Worm (Caenorhabditis elegans) whole organism, L3 larva: ENCODE results near the gene Y9C9A.8.

Experiments
- ZK546.5 ChIP-seq: sonication (generic microtip); optimal IDR thresholded peaks from 2 replicates; lab custom pipeline; 2017; ENCODE audit warnings: missing biosample characterization, missing genetic modification characterization
- aly-2 ChIP-seq: fragments of 150-350 bp; optimal IDR thresholded peaks from 2 replicates; lab custom pipeline; 2014; ENCODE audit warnings: missing biosample characterization, missing genetic modification characterization
- ceh-16 ChIP-seq: sonication (generic microtip); optimal IDR thresholded peaks from 2 replicates; lab custom pipeline; 2017; ENCODE audit warnings: missing biosample characterization, missing genetic modification characterization
- ceh-28 ChIP-seq: fragments of 150-350 bp; optimal IDR thresholded peaks from 2 replicates; lab custom pipeline; 2014; ENCODE audit warnings: missing biosample characterization, missing genetic modification reagents, missing genetic modification characterization
- ceh-82 ChIP-seq: fragments of 150-350 bp; optimal IDR thresholded peaks from 2 replicates; lab custom pipeline; 2014; ENCODE audit warnings: missing biosample characterization, missing genetic modification characterization
- ceh-9 ChIP-seq: sonication (generic microtip); optimal IDR thresholded peaks from 2 replicates; lab custom pipeline; 2018; ENCODE audit warnings: missing biosample characterization, missing genetic modification characterization
- daf-12 ChIP-seq: fragments of 150-350 bp; optimal IDR thresholded peaks from 2 replicates; lab custom pipeline; 2014; ENCODE audit warnings: missing biosample characterization, missing genetic modification reagents, missing genetic modification characterization
- elt-1 ChIP-seq: fragments of 150-350 bp; optimal IDR thresholded peaks from 2 replicates; lab custom pipeline; 2014; ENCODE audit warnings: missing biosample characterization, missing genetic modification characterization
- elt-2 ChIP-seq: sonication (generic microtip); optimal IDR thresholded peaks from 2 replicates; lab custom pipeline; 2016; ENCODE audit warnings: missing genetic modification reagents, mild to moderate bottlenecking, missing genetic modification characterization, missing compliant biosample characterization
- elt-3 ChIP-seq, 3 experiments: fragments of 150-350 bp in 1 of 3; sonication (generic microtip) in 2 of 3; optimal IDR thresholded peaks; 2 replicates in 2 of 3; 4 replicates in 1 of 3; lab custom pipeline; 2014 to 2017; ENCODE audit warnings: missing biosample characterization in 3 of 3, missing genetic modification characterization in 3 of 3
- eor-1 ChIP-seq, 2 experiments: fragments of 150-350 bp; optimal IDR thresholded peaks; 2 replicates each; lab custom pipeline; 2014 to 2018; ENCODE audit warnings: missing biosample characterization in 2 of 2, missing genetic modification characterization in 2 of 2
- fkh-10 ChIP-seq: sonication (generic microtip); optimal IDR thresholded peaks from 2 replicates; lab custom pipeline; 2017; ENCODE audit warnings: missing biosample characterization, missing genetic modification reagents, missing genetic modification characterization
- fkh-2 ChIP-seq: fragments of 150-350 bp; optimal IDR thresholded peaks from 2 replicates; lab custom pipeline; 2014; ENCODE audit warnings: missing biosample characterization, missing genetic modification reagents, missing genetic modification characterization
- fos-1 ChIP-seq: fragments of 150-350 bp; optimal IDR thresholded peaks from 2 replicates; lab custom pipeline; 2014; ENCODE audit warnings: missing biosample characterization, missing genetic modification characterization
- hmg-11 ChIP-seq: sonication (generic microtip); optimal IDR thresholded peaks from 2 replicates; lab custom pipeline; 2016; ENCODE audit warnings: missing genetic modification characterization, missing compliant biosample characterization
- jun-1 ChIP-seq: fragments of 150-350 bp; optimal IDR thresholded peaks from 2 replicates; lab custom pipeline; 2014; ENCODE audit warnings: missing biosample characterization, missing genetic modification reagents, missing genetic modification characterization
- mml-1 ChIP-seq: fragments of 150-350 bp; sonication (generic microtip); optimal IDR thresholded peaks from 3 replicates; lab custom pipeline; 2014; ENCODE audit warnings: missing biosample characterization, missing genetic modification characterization
- nhr-11 ChIP-seq: fragments of 150-350 bp; optimal IDR thresholded peaks from 2 replicates; lab custom pipeline; 2014; ENCODE audit warnings: missing biosample characterization, missing genetic modification characterization
- nhr-12 ChIP-seq: fragments of 150-350 bp; optimal IDR thresholded peaks from 2 replicates; lab custom pipeline; 2014; ENCODE audit warnings: missing biosample characterization, missing genetic modification characterization
- nhr-23 ChIP-seq: fragments of 150-350 bp; optimal IDR thresholded peaks from 2 replicates; lab custom pipeline; 2014; ENCODE audit warnings: missing biosample characterization, missing genetic modification reagents, missing genetic modification characterization
- nhr-28 ChIP-seq: fragments of 150-350 bp; optimal IDR thresholded peaks from 2 replicates; lab custom pipeline; 2014; ENCODE audit warnings: missing biosample characterization, missing genetic modification characterization
- nhr-43 ChIP-seq: sonication (generic microtip); optimal IDR thresholded peaks from 2 replicates; lab custom pipeline; 2016; ENCODE audit warnings: mild to moderate bottlenecking, missing genetic modification characterization, missing compliant biosample characterization; ENCODE audit not compliant: poor library complexity, severe bottlenecking
- nhr-67 ChIP-seq: fragments of 150-350 bp; optimal IDR thresholded peaks from 2 replicates; lab custom pipeline; 2014; ENCODE audit warnings: missing biosample characterization, missing genetic modification characterization
- nhr-76 ChIP-seq: fragments of 150-350 bp; sonication (generic microtip); optimal IDR thresholded peaks from 5 replicates; lab custom pipeline; 2014; ENCODE audit warnings: missing biosample characterization, missing genetic modification characterization
- pqm-1 ChIP-seq: fragments of 150-350 bp; optimal IDR thresholded peaks from 2 replicates; lab custom pipeline; 2017; ENCODE audit warnings: missing biosample characterization, missing genetic modification characterization, inconsistent platforms
- sea-2 ChIP-seq: fragments of 150-350 bp; sonication (generic microtip); optimal IDR thresholded peaks from 4 replicates; lab custom pipeline; 2014; ENCODE audit warnings: missing biosample characterization, missing genetic modification reagents, missing genetic modification characterization
- skn-1 ChIP-seq: fragments of 150-350 bp; optimal IDR thresholded peaks from 2 replicates; lab custom pipeline; 2014; ENCODE audit warnings: missing biosample characterization, missing genetic modification characterization
- snpc-4 ChIP-seq: fragments of 150-350 bp; optimal IDR thresholded peaks from 2 replicates; lab custom pipeline; 2014; ENCODE audit warnings: missing biosample characterization, missing genetic modification characterization
- tbx-2 ChIP-seq: sonication (generic microtip); optimal IDR thresholded peaks from 2 replicates; lab custom pipeline; 2016; ENCODE audit warnings: mild to moderate bottlenecking, missing genetic modification characterization, missing compliant biosample characterization
- unc-39 ChIP-seq: sonication (generic microtip); optimal IDR thresholded peaks from 4 replicates; lab custom pipeline; 2017; ENCODE audit warnings: missing biosample characterization, missing genetic modification characterization
- unc-62 ChIP-seq: fragments of 150-350 bp; sonication (generic microtip); optimal IDR thresholded peaks from 4 replicates; lab custom pipeline; 2014; ENCODE audit warnings: missing biosample characterization, missing genetic modification reagents, missing genetic modification characterization
- zag-1 ChIP-seq: fragments of 150-350 bp; optimal IDR thresholded peaks from 2 replicates; lab custom pipeline; 2014; ENCODE audit warnings: missing biosample characterization, missing genetic modification characterization
- ztf-11 ChIP-seq: fragments of 150-350 bp; optimal IDR thresholded peaks from 2 replicates; lab custom pipeline; 2014; ENCODE audit warnings: missing biosample characterization, missing genetic modification characterization

The Y9C9A.8 gene

ce11 chrIV:4945771-4946170 is 15.6 kb downstream of the Y9C9A.8 start, which contains the start of gene str-169:
str-169 (plus strand) TSS chrIV:4946071.
- TF ChIP-seq aly-2 (tag; lab: Kevin White, UChicago) (no peak), pqm-1 (tag; lab: Kevin White, UChicago) (no peak), fkh-10 (GFP tag; lab: Kevin White, UChicago) (no peak), tbx-2 (no peak), jun-1 (no peak), elt-1 (no peak), nhr-67 (tag; lab: Kevin White, UChicago) (no peak), unc-62 (GFP tag; lab: Kevin White, UChicago) (no peak), nhr-28 (tag; lab: Kevin White, UChicago) (no peak)

DNA sequence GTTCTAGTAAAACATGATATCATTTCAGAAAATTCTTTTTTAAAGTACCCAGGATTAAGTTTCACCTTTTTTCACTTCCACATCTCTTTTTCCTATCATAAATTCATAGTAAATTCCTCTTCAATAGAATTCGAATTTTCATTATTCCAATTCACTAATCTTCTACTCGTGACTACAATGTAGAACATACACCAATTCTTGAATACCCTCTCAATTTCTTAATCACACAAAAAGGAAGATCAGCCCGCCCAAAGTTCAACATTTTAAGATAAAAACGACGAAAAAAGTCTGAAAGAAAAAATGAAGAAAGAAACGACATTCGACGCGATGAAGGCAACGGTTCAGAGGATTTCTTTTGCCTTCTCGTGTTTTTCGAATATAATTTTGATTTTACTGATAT is 23.7 kb downstream of the Y9C9A.8 start, which contains the start of gene str-163:
TSS of gene str-163 (plus strand) at position 301 of the 400 bp plus-strand sequence.
- no peak for TF ChIP-seq nhr-28 (tag; lab: Kevin White, UChicago)
- no peak for TF ChIP-seq nhr-67 (tag; lab: Kevin White, UChicago)
- TF ChIP-seq nhr-23 (tag; lab: Kevin White, UChicago): no peak
- TF ChIP-seq unc-39: no peak
- no peak for TF ChIP-seq elt-2 (tag; lab: Kevin White, UChicago)
- no peak for TF ChIP-seq nhr-12
- TF ChIP-seq hmg-11 (tag; lab: Kevin White, UChicago): no peak
- TF ChIP-seq fkh-2 (tag; lab: Kevin White, UChicago): no peak

DNA sequence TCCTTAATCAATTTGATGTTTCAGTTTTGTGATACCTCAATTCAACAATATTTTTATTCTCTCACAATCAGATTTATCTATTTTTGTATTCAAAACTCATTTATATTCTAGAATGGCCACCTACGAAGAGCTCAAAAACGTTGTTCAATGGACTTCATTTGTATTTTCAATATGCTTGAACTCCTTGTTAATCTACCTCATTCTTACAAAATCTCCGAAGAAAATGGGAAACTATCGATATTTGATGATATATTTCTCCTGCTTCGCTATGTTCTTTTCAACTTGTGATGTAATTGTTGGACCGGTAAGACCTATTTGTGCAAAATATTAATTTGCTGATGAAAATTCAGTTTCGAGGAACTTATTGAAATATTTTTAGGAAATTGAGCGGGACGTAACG is 30.5 kb downstream of the Y9C9A.8 start, which contains the start of gene str-164:
TSS of gene str-164 (plus strand) at position 113 of the 400 bp plus-strand sequence.
- TF ChIP-seq nhr-43 (tag; lab: Kevin White, UChicago): no peak
- TF ChIP-seq ZK546.5: no peak
- TF ChIP-seq fkh-2 (tag; lab: Kevin White, UChicago): no peak
- TF ChIP-seq elt-2 (tag; lab: Kevin White, UChicago): no peak
- no peak for TF ChIP-seq eor-1 (tag; optimal IDR thresholded peaks at IDR 0.05; lab: Kevin White, UChicago)
- TF ChIP-seq nhr-67 (tag; lab: Kevin White, UChicago): no peak
- no peak for TF ChIP-seq ceh-82 (tag; lab: Kevin White, UChicago)
- no peak for TF ChIP-seq fkh-10 (GFP tag; lab: Kevin White, UChicago)
- no peak for TF ChIP-seq ceh-16 (tag; lab: Kevin White, UChicago)
- TF ChIP-seq nhr-76: no peak
- no peak for TF ChIP-seq aly-2 (tag; lab: Kevin White, UChicago)
- TF ChIP-seq ceh-28 (tag; lab: Kevin White, UChicago): no peak
- no peak for TF ChIP-seq elt-1
- no peak for TF ChIP-seq ceh-9 (tag; lab: Kevin White, UChicago)
- TF ChIP-seq, all 47 proteins: peak for 0

- TF ChIP-seq elt-1 (no peak), skn-1 (tag; lab: Kevin White, UChicago) (no peak), snpc-4 (tag; lab: Kevin White, UChicago) (no peak), nhr-76 (no peak), ZK546.5 (no peak), fos-1 (tag; lab: Kevin White, UChicago) (no peak), aly-2 (tag; lab: Kevin White, UChicago) (no peak), zag-1 (tag; lab: Kevin White, UChicago) (no peak), nhr-67 (tag; lab: Kevin White, UChicago) (no peak), nhr-28 (tag; lab: Kevin White, UChicago) (no peak), nhr-11 (tag; lab: Kevin White, UChicago) (no peak), ceh-9 (tag; lab: Kevin White, UChicago) (no peak), ztf-11 (tag; lab: Kevin White, UChicago) (no peak), elt-3 (tag; optimal IDR thresholded peaks at IDR 0.05; lab: Kevin White, UChicago) (no peak), ceh-28 (tag; lab: Kevin White, UChicago) (no peak), daf-12 (tag; lab: Kevin White, UChicago) (no peak), unc-62 (GFP tag; lab: Kevin White, UChicago) (no peak), elt-2 (tag; lab: Kevin White, UChicago) (no peak), nhr-12 (no peak)
These were observed 33.7 kb downstream of the Y9C9A.8 start, which contains the start of gene txt-3 for ce11 chrIV:4963834-4964233. txt-3 (plus strand) TSS chrIV:4963958.

ce11 chrIV:4969419-4969818 is 39.3 kb downstream of the Y9C9A.8 start, which contains the start of gene Y9C9A.13:
Y9C9A.13 (minus strand) TSS chrIV:4969519.
- TF ChIP-seq ZK546.5 (no peak), nhr-12 (no peak), sea-2 (GFP tag; lab: Kevin White, UChicago) (no peak), elt-1 (no peak), mml-1 (tag; lab: Kevin White, UChicago) (no peak), fos-1 (tag; lab: Kevin White, UChicago) (no peak), ceh-16 (tag; lab: Kevin White, UChicago) (no peak), ceh-28 (tag; lab: Kevin White, UChicago) (no peak), snpc-4 (tag; lab: Kevin White, UChicago) (no peak), fkh-2 (tag; lab: Kevin White, UChicago) (no peak)
